Worm (Caenorhabditis elegans): Measurements from ENCODE around the gene mks-5.

Gene mks-5

DNA sequence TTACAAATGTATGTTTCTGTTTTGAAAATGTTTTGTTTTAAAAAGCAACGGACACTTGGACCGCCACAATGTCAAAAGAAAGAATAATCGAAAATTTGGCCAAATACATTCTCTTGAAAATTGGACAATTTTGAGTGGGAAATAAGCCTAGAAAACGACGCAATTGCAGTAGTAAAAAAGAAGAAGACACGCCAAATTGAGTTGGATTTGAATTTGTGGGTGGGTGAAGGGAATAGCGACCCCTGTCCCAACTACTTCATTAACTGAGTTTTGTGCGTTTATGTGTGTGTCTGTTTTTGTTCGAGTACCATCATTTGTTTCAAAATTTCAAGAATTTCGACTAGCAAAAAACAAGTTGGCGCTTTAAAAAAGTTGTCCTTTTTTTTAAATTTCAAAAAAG is 40.8 kb downstream of the mks-5 start:
- no peak for TF ChIP-seq B0336.3 (GFP tag; IDR thresholded peaks at IDR 0.05)
- no peak for TF ChIP-seq Y56A3A.18 (GFP tag; IDR thresholded peaks at IDR 0.05)

DNA sequence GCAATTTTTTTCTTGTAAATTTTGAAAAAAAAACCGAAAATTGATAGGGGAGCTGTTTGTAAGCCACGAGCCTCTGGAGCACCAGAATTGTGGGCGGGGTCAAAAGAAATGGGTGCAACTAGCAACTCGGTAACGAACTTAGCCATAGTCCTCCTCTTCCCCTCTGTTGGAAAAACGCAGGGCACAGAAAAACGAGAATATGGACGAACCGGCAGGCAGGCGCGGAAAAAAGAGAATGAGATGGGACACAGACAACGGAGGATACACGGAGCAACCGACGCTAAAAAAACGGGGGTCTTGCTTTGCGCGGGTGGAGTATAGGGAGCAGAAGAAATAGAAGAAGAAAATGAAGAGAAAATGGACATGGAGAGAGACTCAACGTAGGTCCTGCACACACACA is 41.6 kb downstream of the mks-5 start:
- TF ChIP-seq zfh-2 (GFP tag; conservative IDR thresholded peaks at IDR 0.05) (peak; percentile 48; the same call in 1 of the 2 replicates), C17E4.6 (GFP tag; IDR thresholded peaks at IDR 0.05) (no peak)

DNA sequence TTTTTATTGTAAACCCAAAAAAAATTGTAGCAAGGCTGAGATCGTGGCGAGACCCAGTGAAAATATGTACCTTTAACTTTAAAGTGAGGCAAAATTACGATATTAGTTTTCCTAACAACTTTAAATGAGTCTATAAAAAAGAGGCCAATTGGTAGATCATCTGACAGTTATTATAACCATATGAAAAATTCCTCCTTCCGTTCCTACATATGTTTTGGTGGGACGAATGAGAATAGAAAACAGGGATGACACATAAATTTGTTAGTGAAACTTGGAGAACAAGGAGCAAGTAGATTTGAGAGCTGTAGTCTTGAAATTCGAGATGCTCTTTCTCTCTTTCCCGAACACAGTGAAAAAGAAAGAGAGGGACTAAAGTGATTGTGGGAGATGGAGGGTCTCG is 45.2 kb downstream of the mks-5 start:
- TF ChIP-seq Y67H2A.10 (GFP tag; conservative IDR thresholded peaks at IDR 0.05) = no peak

DNA sequence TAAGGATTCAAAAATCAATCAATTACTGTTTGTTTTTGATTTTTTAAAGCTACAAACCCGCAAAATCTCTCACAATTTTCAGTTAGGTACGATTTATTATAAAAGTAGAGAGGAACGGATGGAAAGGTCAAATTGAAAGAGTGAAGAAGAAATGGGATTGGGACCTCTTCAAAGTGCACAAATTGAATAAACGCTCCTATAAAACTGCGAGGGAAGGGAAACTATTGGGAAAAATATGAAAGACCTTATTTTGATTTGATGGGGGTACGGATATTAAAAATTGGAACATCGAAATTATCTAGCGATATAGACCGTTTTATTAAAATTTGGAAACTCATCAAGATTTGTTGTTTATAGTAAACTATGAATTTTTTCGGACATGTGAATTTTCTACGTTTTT is 46.7 kb downstream of the mks-5 start:
- no peak for TF ChIP-seq F33H1.4 (GFP tag; IDR thresholded peaks at IDR 0.05)
- no peak for TF ChIP-seq bed-2 (GFP tag; IDR thresholded peaks at IDR 0.05)
- no peak for TF ChIP-seq snpc-4 (GFP tag; optimal IDR thresholded peaks at IDR 0.05)
- no peak for TF ChIP-seq snpc-4 (tag; optimal IDR thresholded peaks at IDR 0.05)
- TF ChIP-seq F22D6.2 (tag; optimal IDR thresholded peaks at IDR 0.05) = no peak
- no peak for TF ChIP-seq lin-35 (GFP tag; optimal IDR thresholded peaks at IDR 0.05)
- no peak for TF ChIP-seq chd-7 (tag; optimal IDR thresholded peaks at IDR 0.05)
- no peak for TF ChIP-seq sea-2 (GFP tag; IDR thresholded peaks at IDR 0.05)
- no peak for TF ChIP-seq ccch-3 (GFP tag; optimal IDR thresholded peaks at IDR 0.05)
- no peak for TF ChIP-seq nhr-27 (tag; optimal IDR thresholded peaks at IDR 0.05)
- no peak for TF ChIP-seq attf-6 (GFP tag; IDR thresholded peaks at IDR 0.05)
- no peak for TF ChIP-seq nhr-179 (tag; optimal IDR thresholded peaks at IDR 0.05)
- TF ChIP-seq dpff-1 (tag; optimal IDR thresholded peaks at IDR 0.05) = no peak
- no peak for TF ChIP-seq aptf-2 (GFP tag; conservative IDR thresholded peaks at IDR 0.05)
- TF ChIP-seq pha-4 (tag; optimal IDR thresholded peaks at IDR 0.05) = no peak
- no peak for TF ChIP-seq ztf-25 (GFP tag; IDR thresholded peaks at IDR 0.05)

DNA sequence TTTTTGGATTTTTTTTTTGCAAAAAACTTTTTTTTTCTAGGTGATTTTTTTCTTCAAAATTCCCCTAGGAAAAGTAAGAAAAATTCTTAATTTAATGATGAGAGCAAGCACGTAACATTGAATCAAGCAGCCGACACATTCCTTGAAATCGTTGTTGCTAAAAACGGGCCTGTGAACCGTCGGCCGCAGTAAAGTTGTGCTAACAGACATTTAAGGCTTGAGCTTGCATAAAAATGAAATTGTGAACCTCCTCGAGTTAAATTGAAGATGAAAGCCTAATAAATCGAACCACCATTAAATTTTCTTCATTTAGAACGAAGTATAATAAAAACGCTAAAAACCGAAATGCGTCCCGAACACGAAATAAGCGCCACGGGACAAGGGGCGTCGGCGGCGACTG is 47.9 kb downstream of the mks-5 start:
- TF ChIP-seq snpc-4 (GFP tag; optimal IDR thresholded peaks at IDR 0.05) (no peak), snpc-4 (tag; optimal IDR thresholded peaks at IDR 0.05) (peak in 2 of 4 experiments; percentile 29 to 57), snpc-1.1 (tag; optimal IDR thresholded peaks at IDR 0.05; ENCODE audit: insufficient read depth) (peak; percentile 65), lin-40 (tag; optimal IDR thresholded peaks at IDR 0.05) (no peak)

DNA sequence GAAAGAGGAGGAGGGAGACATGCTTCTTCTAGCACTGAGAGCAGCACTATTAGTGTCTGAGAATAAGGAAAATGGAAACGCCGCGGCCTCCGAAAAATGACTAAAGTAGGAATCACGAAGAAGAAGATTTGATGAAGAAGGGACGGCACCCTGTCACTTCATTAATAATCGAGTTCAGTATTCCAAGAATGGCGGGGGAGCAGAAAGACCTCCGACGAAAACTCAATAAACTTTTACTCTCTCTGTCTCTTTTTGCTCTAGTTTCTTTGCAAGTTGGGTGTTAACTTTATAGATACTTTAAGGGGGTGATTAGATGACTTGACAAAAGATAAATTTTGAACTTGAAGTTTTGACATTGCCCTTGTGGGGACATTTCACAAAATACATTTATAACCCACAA is 49.3 kb downstream of the mks-5 start:
- TF ChIP-seq snpc-1.1 (tag; optimal IDR thresholded peaks at IDR 0.05; ENCODE audit: insufficient read depth) = no peak
- TF ChIP-seq zfh-2 (GFP tag; conservative IDR thresholded peaks at IDR 0.05) = peak; percentile 48; the same call in 1 of the 2 replicates

DNA sequence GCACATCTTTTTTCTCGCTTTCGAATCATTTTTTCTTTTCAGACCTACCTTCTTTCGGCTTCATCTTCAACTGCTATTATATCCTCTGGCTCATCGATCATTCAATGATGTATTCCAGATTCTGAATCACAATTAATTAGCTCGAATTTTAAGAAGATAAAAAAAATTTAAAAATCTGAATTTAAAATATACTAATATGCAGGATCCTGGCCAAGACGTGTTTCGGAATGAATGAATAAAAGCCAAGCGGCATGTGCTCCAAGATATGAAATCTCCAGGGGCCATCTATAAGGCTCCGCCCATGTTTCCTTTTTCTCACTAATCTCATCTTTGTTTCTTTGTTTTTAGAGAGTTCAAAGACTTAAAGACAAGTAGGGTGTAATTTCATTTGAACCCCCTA is 58.0 kb downstream of the mks-5 start, which contains the start of gene mpz-1:
TSS of gene mpz-1 (minus strand) at position 101 of the 400 bp plus-strand sequence.
- peak; percentile 51 for TF ChIP-seq hrde-1 (tag; optimal IDR thresholded peaks at IDR 0.05; ENCODE audit: borderline replicate concordance)
- peak; percentile 9 for TF ChIP-seq xnd-1 (tag; optimal IDR thresholded peaks at IDR 0.05)
- no peak for TF ChIP-seq dox-1 (GFP tag; IDR thresholded peaks at IDR 0.05)
- TF ChIP-seq rpc-1 (optimal IDR thresholded peaks at IDR 0.05) = no peak
- no peak for TF ChIP-seq rpc-1 (tag; optimal IDR thresholded peaks at IDR 0.05)

Data from whole organism, young adult.